Fruit fly (Drosophila melanogaster) whole organism, larva: ENCODE results near the gene CG44040.

ENCODE experiments used
- noc ChIP-seq: fragments of 200-800 bp; sonication (Bioruptor generic); optimal IDR thresholded peaks from 3 replicates; lab custom pipeline; 2019; ENCODE audit warnings: missing biosample characterization, mild to moderate bottlenecking, missing genetic modification characterization, moderate library complexity

CG44040 gene

DNA sequence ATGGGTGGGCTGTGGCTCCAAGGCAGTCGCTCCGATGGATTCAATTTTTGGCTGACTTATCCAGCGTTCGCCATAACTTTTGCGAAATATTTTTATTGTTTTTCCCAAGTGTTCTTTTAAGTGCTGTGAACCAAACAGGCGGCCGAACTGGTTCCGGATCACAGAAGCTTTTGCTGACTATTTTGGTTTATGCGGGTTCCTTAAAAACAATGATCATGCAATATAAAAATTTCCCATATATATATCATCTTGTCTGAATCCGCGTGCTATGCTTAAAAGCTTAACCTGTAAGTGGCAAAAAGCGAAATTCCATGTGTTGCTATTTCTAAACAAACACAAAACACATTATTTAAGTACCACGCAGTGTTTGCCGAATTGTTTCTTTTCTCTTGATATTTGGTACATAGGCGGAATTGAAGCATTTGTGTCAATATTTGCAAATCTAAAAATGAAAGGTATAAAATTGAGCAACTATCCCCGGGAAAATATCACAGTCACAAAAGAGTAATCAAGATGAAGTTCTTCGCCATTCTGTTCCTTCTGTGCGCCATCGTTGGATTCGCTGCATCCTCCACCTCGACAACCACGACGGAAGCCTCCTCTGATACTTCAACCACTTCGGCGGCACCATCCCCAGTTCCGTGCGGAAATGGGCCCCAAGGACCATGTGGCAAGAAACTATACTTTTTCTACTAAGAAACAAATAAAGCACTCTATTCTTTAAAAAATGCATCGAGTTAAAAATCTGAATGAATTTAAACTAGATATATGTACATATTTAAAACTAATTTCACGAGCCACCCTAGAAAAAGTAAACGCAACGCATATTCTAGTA lies at the start of gene CG44040, which contains the start of gene CG6276:
Gene CG44040 (plus strand): TSS at position 467 of the 835 bp plus-strand sequence.
Gene CG6276 (minus strand): TSS at position 158 of the 835 bp plus-strand sequence.
- TF ChIP-seq noc (tag; lab: Kevin White, UChicago): peak; percentile 62

DNA sequence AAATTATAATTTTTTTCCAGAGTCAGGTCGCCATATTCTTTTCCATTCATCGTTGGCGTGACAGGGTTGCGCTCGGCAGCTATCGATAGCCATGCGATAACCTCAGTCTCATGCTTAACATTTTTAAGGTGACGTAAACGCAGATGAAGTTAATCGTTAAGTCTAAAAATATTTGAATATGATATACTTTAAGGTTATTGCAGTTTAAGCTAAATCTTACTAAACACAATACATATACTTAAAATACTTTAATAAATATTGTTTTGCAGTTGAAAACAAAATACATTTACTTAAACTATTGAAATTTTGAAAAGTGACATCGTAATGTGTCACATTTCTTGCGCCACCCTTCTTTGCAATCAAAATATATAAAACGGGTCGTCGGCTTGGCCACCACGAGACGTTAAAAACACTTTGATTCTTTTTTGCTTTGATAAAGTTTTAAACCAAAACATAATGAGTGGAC lies 45.0 kb upstream of the CG44040 start, which contains the start of the genes Cp190 and CG4338:
Gene Cp190 (minus strand): TSS at position 84 of the 466 bp plus-strand sequence.
Gene CG4338 (plus strand): TSS at position 365 of the 466 bp plus-strand sequence.
- TF ChIP-seq noc (tag; lab: Kevin White, UChicago): peak; percentile 98

DNA sequence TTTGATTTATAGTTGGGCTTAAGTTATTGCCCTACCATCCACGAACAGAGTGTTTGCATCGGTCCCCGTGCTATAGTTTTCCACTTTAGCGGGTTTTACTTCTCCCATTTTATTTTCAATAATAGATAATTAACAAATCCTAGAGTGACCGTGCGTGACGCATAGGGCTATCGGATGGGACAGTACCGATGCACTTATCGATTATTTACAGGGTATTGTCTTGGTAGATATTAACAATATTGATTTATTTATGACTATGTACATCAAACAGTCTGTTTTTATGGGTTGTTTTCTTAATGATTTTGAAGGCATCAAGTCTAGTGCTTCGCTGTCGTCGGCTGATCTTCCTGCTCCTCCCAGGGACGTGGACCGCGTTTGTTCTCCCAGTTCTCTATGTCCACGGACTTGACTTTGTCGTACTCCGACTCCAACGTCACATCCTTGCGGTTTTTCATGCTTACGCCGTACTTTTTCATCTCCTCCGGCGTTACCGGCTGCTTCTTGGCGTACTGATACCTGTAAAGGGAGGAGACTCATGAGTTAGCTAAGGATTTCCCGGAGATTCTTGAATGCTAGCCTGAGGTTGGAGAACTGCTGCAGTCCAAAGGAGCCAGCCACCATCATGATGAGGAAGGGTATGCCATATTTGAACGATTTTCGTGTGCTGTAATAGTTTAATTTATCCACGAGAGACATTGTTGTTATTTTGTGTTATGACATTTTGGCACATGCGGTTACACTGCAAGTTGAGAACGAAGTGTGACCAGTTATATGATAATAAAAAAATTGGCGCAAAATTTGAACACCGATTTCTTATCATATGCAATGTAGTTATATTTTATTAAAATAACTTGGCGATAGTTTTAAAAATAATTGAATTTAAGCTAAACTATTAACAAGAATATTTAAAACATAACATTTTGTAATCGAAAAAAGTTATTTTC lies 42.0 kb upstream of the CG44040 start, which contains the start of the genes MRG15 and Tm1:
Gene MRG15 (minus strand): TSS at position 184 of the 944 bp plus-strand sequence.
Gene Tm1 (plus strand): TSS at position 295 of the 944 bp plus-strand sequence.
- no peak for TF ChIP-seq noc (tag; lab: Kevin White, UChicago)

DNA sequence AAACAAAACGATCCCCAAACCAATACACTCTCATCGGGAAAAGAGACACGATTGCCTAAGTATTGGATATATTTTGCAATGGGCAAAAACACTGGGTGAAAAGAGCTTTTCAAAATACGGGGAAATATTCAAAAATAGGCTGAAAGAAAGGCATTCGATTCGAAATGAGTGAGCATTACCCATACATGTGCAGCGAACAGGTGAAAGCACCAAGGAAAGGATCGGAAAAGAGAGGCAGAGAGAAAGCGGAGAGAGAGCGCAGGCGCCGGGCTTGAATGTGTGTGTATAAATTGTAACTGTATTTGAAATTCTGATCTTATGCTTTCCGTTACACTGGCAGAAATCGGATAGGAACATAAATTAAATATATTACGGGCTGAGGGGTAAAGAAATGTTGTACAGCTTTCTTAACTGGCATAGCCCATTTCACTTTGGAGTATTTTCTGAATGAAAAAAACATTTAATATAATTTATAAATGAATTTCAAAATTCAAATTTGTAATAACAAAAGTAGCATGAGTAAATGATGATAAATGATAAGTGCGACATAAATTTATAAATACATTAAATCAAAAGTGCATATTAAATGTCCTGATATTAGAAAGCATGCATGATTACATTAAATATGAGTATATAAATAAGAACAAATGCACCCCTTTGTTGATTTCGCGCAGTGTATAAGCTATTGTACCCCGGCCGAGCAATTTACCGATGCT lies 39.4 kb upstream of the CG44040 start:
- TF ChIP-seq noc (tag; lab: Kevin White, UChicago): peak; percentile 48

DNA sequence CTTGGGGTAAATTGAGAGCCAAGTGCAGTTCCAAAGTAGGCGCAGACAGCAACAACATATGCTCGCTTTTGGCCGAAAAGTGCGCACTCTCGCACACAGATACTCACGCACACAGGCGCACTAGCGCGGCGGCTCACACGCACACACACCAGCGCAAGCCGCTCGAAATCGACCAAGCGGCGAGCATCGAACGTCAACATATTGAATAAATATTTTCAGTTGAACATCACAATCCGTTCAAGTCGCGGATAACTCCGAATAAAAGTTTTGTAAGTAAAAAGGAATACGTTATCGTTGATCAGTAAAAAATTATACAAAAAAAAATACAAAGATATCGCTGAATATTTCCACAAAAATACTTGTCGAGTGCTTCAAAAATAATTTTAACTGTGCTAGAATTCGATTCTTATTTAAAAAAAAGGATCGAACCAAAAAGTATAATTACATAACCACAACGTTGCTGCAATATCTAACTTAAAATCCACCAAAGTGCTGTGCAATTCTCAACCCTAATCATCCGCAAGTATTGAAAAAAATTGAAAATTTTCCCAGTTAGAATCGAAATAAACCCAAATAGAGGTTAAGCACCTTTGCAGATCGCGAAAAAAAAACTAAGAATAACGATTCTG lies 38.7 kb upstream of the CG44040 start:
- TF ChIP-seq noc (tag; lab: Kevin White, UChicago): no peak

DNA sequence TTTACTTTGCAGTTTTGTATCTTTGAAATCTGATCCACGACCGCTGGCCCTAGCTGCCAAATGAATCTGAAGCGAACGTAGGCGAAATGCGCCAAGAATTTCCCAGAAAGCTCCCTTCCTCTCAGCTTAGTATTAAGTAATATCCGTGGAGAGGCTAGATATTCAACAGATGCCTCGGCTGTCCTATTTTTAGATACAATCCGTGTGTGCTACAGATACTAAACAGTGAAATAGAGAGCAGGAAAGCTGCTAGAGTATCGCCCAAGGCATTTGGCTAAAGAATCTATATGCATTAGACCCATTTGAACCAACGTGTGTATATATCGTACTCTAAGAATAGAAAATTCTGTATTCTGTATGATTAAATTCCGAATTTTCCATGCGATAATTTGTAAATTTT lies 37.9 kb upstream of the CG44040 start:
- no peak for TF ChIP-seq noc (tag; lab: Kevin White, UChicago)

DNA sequence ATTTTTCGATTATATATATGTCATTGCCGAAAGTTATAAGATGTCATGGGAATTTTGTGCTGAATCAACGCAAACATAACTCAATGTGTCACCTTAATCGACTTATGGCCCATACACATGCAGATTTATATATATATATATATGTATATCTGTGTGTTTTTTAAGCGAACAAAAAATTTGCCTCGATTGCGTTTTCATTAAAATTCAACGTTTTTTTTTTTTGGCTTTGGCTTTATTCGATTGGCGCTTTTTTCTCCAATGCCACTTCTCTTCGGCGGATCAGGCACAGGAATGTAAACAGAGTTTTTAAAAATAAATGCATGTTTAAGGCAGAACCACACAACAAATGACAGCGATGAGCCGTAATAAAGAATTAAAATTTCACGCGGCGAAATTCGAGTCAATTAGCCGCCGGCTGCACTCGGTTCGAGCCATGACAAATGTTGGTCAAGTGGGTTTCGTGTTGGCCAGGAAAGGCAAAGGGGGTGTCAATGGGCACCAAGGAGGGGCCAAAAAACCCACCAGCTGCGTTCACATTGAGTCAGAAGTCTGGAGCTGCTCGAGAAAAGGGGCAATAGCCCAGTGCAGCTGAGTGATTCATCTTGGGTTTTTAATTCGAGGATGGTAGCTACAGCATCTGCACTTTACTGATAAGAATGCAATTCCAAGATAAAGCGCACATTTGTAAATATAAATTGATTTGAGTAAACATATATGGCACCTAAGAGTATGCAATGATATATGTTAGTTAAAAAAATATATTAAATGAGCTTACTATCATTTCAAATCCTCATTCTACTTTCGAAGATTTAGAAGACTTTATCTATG lies 37.0 kb upstream of the CG44040 start:
- no peak for TF ChIP-seq noc (tag; lab: Kevin White, UChicago)

DNA sequence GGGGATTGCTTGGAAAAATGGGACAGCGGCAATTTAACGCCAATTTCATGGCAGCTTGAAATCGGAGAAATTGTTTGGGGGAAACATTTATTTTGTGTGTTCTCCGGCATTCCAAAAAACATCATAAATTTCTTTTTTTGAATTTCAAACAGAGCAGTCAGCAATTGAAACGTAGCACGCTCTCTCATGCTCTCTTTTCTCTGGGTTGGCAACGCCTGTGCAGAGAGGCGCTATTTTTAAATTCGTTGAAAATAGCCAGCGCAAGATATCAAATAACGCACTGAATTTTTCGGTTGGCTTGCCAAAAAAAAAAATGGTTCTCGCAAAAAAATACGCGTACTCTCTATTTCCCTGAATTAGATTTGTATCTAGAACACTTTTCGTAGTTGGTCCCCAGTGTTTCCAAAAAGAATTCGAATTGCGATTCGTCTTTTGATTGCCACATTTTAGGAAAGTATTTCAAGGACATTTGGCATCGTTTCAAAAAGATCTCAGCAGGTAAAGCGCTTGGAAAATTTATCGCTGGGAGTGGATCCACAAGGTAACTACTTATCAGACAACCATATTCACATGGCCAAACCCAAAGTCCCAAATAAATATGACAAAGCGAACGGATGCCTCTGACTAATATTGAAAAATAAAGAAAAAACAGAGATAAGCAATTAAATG lies 34.0 kb upstream of the CG44040 start:
- TF ChIP-seq noc (tag; lab: Kevin White, UChicago): no peak

DNA sequence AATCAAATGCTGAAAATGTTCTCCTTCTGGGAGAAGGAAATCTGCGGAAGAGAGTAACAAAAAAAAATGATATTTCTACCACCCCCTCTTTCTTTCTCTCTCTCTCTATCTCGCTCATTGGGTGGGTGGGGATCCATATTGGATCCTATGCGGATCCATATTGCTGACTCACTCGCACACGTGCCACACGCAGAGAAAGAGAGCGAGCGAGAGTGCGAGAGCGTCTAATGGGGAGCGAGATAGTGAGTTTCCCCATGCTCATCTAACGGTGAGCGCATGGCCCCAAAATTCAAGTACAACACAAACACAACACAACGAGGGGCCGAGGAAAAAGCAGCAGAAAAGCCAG lies 33.5 kb upstream of the CG44040 start:
- peak; percentile 23 for TF ChIP-seq noc (tag; lab: Kevin White, UChicago)

DNA sequence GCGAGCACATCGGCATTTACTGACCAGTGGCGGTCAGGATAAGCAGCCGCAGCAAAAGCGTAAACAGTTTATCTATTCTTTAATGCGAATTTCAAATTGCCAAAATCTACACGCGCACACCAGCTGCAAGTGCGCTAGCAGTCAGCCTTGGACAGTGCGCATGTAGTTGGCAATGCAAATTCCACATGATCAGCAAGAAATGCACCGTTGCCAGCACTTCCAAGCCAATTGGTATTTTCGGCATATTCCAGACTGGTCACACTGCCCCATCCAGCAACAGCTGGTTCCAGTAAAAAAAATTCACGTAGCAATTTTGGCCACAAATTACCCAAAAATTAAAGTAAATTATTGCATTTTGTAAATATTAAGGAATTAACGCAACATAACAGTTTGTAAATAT lies 32.4 kb upstream of the CG44040 start:
- no peak for TF ChIP-seq noc (tag; lab: Kevin White, UChicago)

DNA sequence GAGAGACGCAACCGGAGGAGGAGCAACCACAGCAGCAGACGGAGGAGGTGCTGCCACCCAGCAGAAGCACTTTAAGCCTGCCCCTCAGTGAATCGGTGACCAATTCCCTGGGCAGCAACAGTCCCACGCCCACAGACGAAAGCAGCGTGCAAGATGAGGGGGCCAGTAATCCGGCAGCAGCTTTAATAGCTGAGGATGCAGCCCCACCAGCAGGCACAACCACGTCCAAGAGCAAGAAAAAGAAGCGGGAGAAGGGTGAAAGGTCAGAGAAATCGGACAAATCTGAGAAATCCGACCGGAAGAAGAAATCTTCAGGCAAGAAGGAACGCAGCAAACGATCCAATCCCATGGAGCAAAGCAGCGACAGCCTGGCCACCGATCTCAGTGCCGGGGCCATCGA lies 31.4 kb upstream of the CG44040 start:
- TF ChIP-seq noc (tag; lab: Kevin White, UChicago): no peak

DNA sequence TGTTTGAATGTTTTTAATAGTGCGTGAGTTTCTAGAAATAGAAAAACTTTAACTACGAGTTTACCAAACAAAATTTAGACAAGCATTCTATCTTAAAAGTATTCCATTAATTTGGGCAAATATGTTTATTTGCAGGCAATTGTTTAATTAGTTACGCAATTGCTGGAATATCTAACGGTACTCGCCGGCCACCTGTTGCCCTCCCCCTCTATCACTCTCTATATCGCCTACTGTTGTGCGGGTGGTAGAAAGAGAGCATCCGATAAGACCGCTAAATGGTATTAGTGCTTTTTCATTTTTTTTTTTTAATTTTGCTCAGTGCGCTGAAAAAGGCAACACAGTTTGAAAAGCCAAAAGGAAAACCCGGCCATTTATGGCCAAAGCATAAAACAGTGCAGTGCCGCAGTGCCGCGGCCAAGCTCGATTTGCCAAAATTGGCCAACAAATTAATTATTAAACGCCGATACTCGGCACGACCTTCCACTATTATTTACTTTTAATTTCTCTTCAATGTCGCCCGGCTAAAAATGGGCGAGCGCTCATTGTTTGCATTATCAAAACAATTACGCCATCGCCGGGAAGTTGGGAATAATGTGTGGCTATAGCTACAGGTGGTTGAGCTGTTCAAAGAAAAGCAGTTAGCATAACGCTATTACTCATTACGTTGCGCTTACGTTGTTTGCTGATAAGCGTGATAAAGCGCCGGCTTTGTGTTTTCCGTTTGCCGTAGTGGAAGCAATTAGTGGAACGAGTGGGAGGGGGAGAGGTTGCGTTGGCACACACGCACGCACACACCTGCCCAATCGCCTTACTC lies 30.1 kb upstream of the CG44040 start:
- TF ChIP-seq noc (tag; lab: Kevin White, UChicago): no peak
